Fruit fly (Drosophila melanogaster): ENCODE data around the gene Polr3F.

DNA sequence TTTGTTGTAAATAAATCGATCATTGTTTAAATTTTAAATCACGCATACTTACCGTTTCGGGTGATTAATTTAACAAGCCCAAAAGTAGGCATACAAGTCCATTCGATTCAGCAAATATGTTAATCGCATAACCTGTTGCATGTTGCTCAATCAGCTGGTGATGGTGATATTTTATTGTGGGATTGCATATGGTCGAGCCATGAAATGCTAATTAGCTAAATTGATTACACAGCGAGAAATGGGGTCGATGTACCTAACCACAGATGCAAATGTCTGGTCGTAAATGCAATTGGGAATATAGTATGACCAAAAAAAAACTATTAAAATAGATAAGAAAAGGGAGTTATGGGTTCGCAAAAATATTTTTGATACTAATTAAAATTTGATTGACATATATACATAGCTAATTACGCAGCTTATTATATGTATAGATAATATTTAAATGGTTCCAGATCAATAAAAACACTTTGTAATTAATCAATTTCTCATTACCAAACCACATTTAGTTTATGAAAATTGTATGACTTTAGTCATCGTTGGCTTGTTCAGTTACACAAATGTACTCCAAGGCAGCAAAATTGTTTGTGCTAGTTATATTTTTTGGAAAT is 36.6 kb downstream of the Polr3F start, which contains the start of gene CG33721:
- TF ChIP-seq dl (GFP tag; optimal IDR thresholded peaks at IDR 0.05; ENCODE audit: insufficient read depth in 1 of 2, partially characterized antibody in 2 of 2) (no peak), N (GFP tag; optimal IDR thresholded peaks at IDR 0.05) (no peak), Hr83 (GFP tag; optimal IDR thresholded peaks at IDR 0.05; ENCODE audit: poor library complexity, severe bottlenecking) (no peak), CrebA (GFP tag; optimal IDR thresholded peaks at IDR 0.05; ENCODE audit: borderline replicate concordance) (no peak), psq (GFP tag; optimal IDR thresholded peaks at IDR 0.05) (no peak)

All from whole organism, wandering third instar larva.